Fruit fly (Drosophila melanogaster) whole organism, embryonic: ENCODE results near the gene Pstk.

ENCODE experiments used
- B-H2 ChIP-seq: fragments of 200-800 bp; sonication (Bioruptor generic); optimal IDR thresholded peaks from 2 replicates; lab custom pipeline; 2018; ENCODE audit warnings: missing biosample characterization, mild to moderate bottlenecking, missing genetic modification characterization
- CG12219 ChIP-seq: fragments of 200-800 bp; sonication (Bioruptor generic); optimal IDR thresholded peaks from 3 replicates; lab custom pipeline; 2018; ENCODE audit warnings: missing biosample characterization, mild to moderate bottlenecking, missing genetic modification characterization
- CG13424 ChIP-seq: fragments of 200-800 bp; sonication (Bioruptor generic); optimal IDR thresholded peaks from 2 replicates; lab custom pipeline; 2019; ENCODE audit warnings: missing biosample characterization, mild to moderate bottlenecking, missing genetic modification characterization, moderate library complexity
- CG14710 ChIP-seq: fragments of 200-800 bp; sonication (Bioruptor generic); optimal IDR thresholded peaks from 3 replicates; lab custom pipeline; 2019; ENCODE audit warnings: missing biosample characterization, mild to moderate bottlenecking, missing genetic modification characterization, moderate library complexity
- CG15011 ChIP-seq: fragments of 200-800 bp; sonication (Bioruptor generic); optimal IDR thresholded peaks from 3 replicates; lab custom pipeline; 2018; ENCODE audit warnings: missing biosample characterization, mild to moderate bottlenecking, missing genetic modification characterization
- CG15479 ChIP-seq: fragments of 200-800 bp; sonication (Bioruptor generic); optimal IDR thresholded peaks from 3 replicates; lab custom pipeline; 2019; ENCODE audit warnings: missing biosample characterization, mild to moderate bottlenecking, missing genetic modification characterization, moderate library complexity
- CG15514 ChIP-seq: fragments of 200-800 bp; sonication (Bioruptor generic); optimal IDR thresholded peaks from 3 replicates; lab custom pipeline; 2017; ENCODE audit warnings: missing biosample characterization, missing genetic modification characterization, mild to moderate bottlenecking, moderate library complexity, missing genetic modification reagents
- CG1603 ChIP-seq: fragments of 200-800 bp; sonication (Bioruptor generic); optimal IDR thresholded peaks from 2 replicates; lab custom pipeline; 2019; ENCODE audit warnings: missing biosample characterization, mild to moderate bottlenecking, missing genetic modification characterization, moderate library complexity
- CG2199 ChIP-seq: fragments of 200-800 bp; sonication (Bioruptor generic); IDR thresholded peaks from 3 replicates; pipeline ENCODE4 v1.3.6; 2022; ENCODE audit warnings: missing biosample characterization, missing genetic modification characterization
- CG3065 ChIP-seq: fragments of 200-800 bp; sonication (Bioruptor generic); optimal IDR thresholded peaks from 2 replicates; lab custom pipeline; 2016; ENCODE audit warnings: missing biosample characterization, missing genetic modification characterization
- CG3163 ChIP-seq: fragments of 200-800 bp; sonication (Bioruptor generic); optimal IDR thresholded peaks from 3 replicates; lab custom pipeline; 2016; ENCODE audit warnings: missing biosample characterization, missing genetic modification characterization
- CG33213 ChIP-seq: fragments of 200-800 bp; sonication (Bioruptor generic); optimal IDR thresholded peaks from 3 replicates; lab custom pipeline; 2016; ENCODE audit warnings: missing biosample characterization, missing genetic modification characterization
- CG3847 ChIP-seq: fragments of 200-800 bp; sonication (Bioruptor generic); IDR thresholded peaks from 2 replicates; pipeline ENCODE4 v1.3.6; 2022; ENCODE audit warnings: missing biosample characterization, missing genetic modification characterization
- CG43689 ChIP-seq: fragments of 200-800 bp; sonication (Bioruptor generic); IDR thresholded peaks from 2 replicates; pipeline ENCODE4 v1.3.6; 2022; ENCODE audit warnings: missing biosample characterization, missing genetic modification characterization
- CG5245 ChIP-seq: fragments of 200-800 bp; sonication (Bioruptor generic); optimal IDR thresholded peaks from 3 replicates; lab custom pipeline; 2016; ENCODE audit warnings: missing biosample characterization, missing genetic modification characterization
- CG7357 ChIP-seq: fragments of 200-800 bp; sonication (Bioruptor generic); IDR thresholded peaks from 3 replicates; pipeline ENCODE4 v1.3.6; 2022; ENCODE audit warnings: missing biosample characterization, missing genetic modification characterization
- CG8089 ChIP-seq: fragments of 200-800 bp; sonication (Bioruptor generic); optimal IDR thresholded peaks from 3 replicates; lab custom pipeline; 2016; ENCODE audit warnings: missing biosample characterization, missing genetic modification characterization
- CG8944 ChIP-seq: fragments of 200-800 bp; sonication (Bioruptor generic); optimal IDR thresholded peaks from 3 replicates; lab custom pipeline; 2016; ENCODE audit warnings: missing biosample characterization, missing genetic modification characterization
- CTCF ChIP-seq: fragments of 200-800 bp; sonication (Bioruptor generic); optimal IDR thresholded peaks from 2 replicates; lab custom pipeline; 2017; ENCODE audit warnings: missing biosample characterization, mild to moderate bottlenecking, missing genetic modification characterization, moderate library complexity
- CoRest ChIP-seq: fragments of 200-800 bp; sonication (Bioruptor generic); optimal IDR thresholded peaks from 3 replicates; lab custom pipeline; 2018; ENCODE audit warnings: missing biosample characterization, mild to moderate bottlenecking, missing genetic modification characterization, moderate library complexity
- Dek ChIP-seq: fragments of 200-800 bp; sonication (Bioruptor generic); optimal IDR thresholded peaks from 3 replicates; lab custom pipeline; 2019; ENCODE audit warnings: missing biosample characterization, mild to moderate bottlenecking, missing genetic modification characterization, moderate library complexity
- E2f2 ChIP-seq: fragments of 200-800 bp; sonication (Bioruptor generic); IDR thresholded peaks from 2 replicates; pipeline ENCODE4 v1.3.6; 2022; ENCODE audit warnings: missing biosample characterization, missing genetic modification characterization
- Elba2 ChIP-seq: fragments of 200-800 bp; sonication (Bioruptor generic); optimal IDR thresholded peaks from 3 replicates; lab custom pipeline; 2016; ENCODE audit warnings: missing biosample characterization, missing genetic modification characterization
- Ets97D ChIP-seq: fragments of 200-800 bp; sonication (Bioruptor generic); optimal IDR thresholded peaks from 3 replicates; lab custom pipeline; 2016; ENCODE audit warnings: missing biosample characterization, missing genetic modification characterization
- Fer1 ChIP-seq: fragments of 200-800 bp; sonication (Bioruptor generic); optimal IDR thresholded peaks from 2 replicates; lab custom pipeline; 2017; ENCODE audit warnings: missing biosample characterization, mild to moderate bottlenecking, missing genetic modification characterization
- HLHmδ ChIP-seq: fragments of 200-800 bp; sonication (Bioruptor generic); optimal IDR thresholded peaks from 2 replicates; lab custom pipeline; 2018; ENCODE audit warnings: missing biosample characterization, mild to moderate bottlenecking, missing genetic modification characterization, moderate library complexity
- Hey ChIP-seq: fragments of 200-800 bp; sonication (Bioruptor generic); optimal IDR thresholded peaks from 3 replicates; lab custom pipeline; 2018; ENCODE audit warnings: missing biosample characterization, mild to moderate bottlenecking, missing genetic modification characterization
- Hr51 ChIP-seq, 2 experiments: fragments of 200-800 bp; sonication (Bioruptor generic); optimal IDR thresholded peaks; 2 replicates in 1 of 2; 3 replicates in 1 of 2; lab custom pipeline; 2016 to 2018; ENCODE audit warnings: missing biosample characterization in 2 of 2, missing genetic modification characterization in 2 of 2, mild to moderate bottlenecking in 1 of 2, moderate library complexity in 1 of 2
- MTF-1 ChIP-seq: fragments of 200-800 bp; sonication (Bioruptor generic); optimal IDR thresholded peaks from 2 replicates; lab custom pipeline; 2018; ENCODE audit warnings: missing biosample characterization, mild to moderate bottlenecking, missing genetic modification characterization, borderline replicate concordance
- Opbp ChIP-seq: fragments of 200-800 bp; sonication (Bioruptor generic); IDR thresholded peaks from 3 replicates; pipeline ENCODE4 v1.3.6; 2022; ENCODE audit warnings: missing biosample characterization, missing genetic modification characterization; ENCODE audit not compliant: partially characterized antibody
- Sry-δ ChIP-seq: fragments of 200-800 bp; sonication (Bioruptor generic); optimal IDR thresholded peaks from 2 replicates; lab custom pipeline; 2016; ENCODE audit warnings: missing biosample characterization, missing genetic modification characterization
- Xrp1 ChIP-seq: fragments of 200-800 bp; sonication (Bioruptor generic); IDR thresholded peaks from 2 replicates; pipeline ENCODE4 v1.3.6; 2022; ENCODE audit warnings: missing biosample characterization, missing genetic modification characterization
- ato ChIP-seq: fragments of 200-800 bp; sonication (Bioruptor generic); IDR thresholded peaks from 2 replicates; pipeline ENCODE4 v1.3.6; 2022; ENCODE audit warnings: missing biosample characterization, missing genetic modification characterization; ENCODE audit not compliant: partially characterized antibody
- caup ChIP-seq: fragments of 200-800 bp; sonication (Bioruptor generic); optimal IDR thresholded peaks from 3 replicates; lab custom pipeline; 2017; ENCODE audit warnings: missing biosample characterization, mild to moderate bottlenecking, missing genetic modification characterization, moderate library complexity; ENCODE audit not compliant: severe bottlenecking
- cg ChIP-seq: fragments of 200-800 bp; sonication (Bioruptor generic); optimal IDR thresholded peaks from 3 replicates; lab custom pipeline; 2019; ENCODE audit warnings: missing biosample characterization, mild to moderate bottlenecking, missing genetic modification characterization, moderate library complexity
- gsb ChIP-seq: fragments of 200-800 bp; sonication (Bioruptor generic); IDR thresholded peaks from 2 replicates; pipeline ENCODE4 v1.3.6; 2022; ENCODE audit warnings: missing biosample characterization, missing genetic modification characterization
- gt ChIP-seq: fragments of 200-800 bp; sonication (Bioruptor generic); IDR thresholded peaks from 2 replicates; pipeline ENCODE4 v1.3.6; 2022; ENCODE audit warnings: missing biosample characterization, missing genetic modification characterization
- kni ChIP-seq: fragments of 200-800 bp; sonication (Bioruptor generic); optimal IDR thresholded peaks from 3 replicates; lab custom pipeline; 2017; ENCODE audit warnings: mild to moderate bottlenecking, missing biosample characterization, missing genetic modification reagents, missing genetic modification characterization
- nom ChIP-seq: fragments of 200-800 bp; sonication (Bioruptor generic); optimal IDR thresholded peaks from 2 replicates; lab custom pipeline; 2017; ENCODE audit warnings: missing biosample characterization, missing genetic modification characterization, mild to moderate bottlenecking, moderate library complexity, missing genetic modification reagents
- p53 ChIP-seq: fragments of 200-800 bp; sonication (Bioruptor generic); optimal IDR thresholded peaks from 2 replicates; lab custom pipeline; 2016; ENCODE audit warnings: missing biosample characterization, missing genetic modification characterization
- phol ChIP-seq: fragments of 200-800 bp; sonication (Bioruptor generic); optimal IDR thresholded peaks from 3 replicates; lab custom pipeline; 2018; ENCODE audit warnings: missing biosample characterization, mild to moderate bottlenecking, missing genetic modification characterization, moderate library complexity
- pita ChIP-seq: fragments of 200-800 bp; sonication (Bioruptor generic); optimal IDR thresholded peaks from 2 replicates; lab custom pipeline; 2017; ENCODE audit warnings: missing biosample characterization, mild to moderate bottlenecking, missing genetic modification characterization
- sens ChIP-seq: fragments of 200-800 bp; sonication (Bioruptor generic); peaks from one replicate; lab custom pipeline; 2016; ENCODE audit warnings: missing biosample characterization, missing genetic modification characterization
- slbo ChIP-seq: fragments of 200-800 bp; sonication (Bioruptor generic); IDR thresholded peaks from 2 replicates; pipeline ENCODE4 v1.3.6; 2022; ENCODE audit warnings: missing biosample characterization, missing genetic modification characterization
- tup ChIP-seq: fragments of 200-800 bp; sonication (Bioruptor generic); optimal IDR thresholded peaks from 2 replicates; lab custom pipeline; 2016; ENCODE audit warnings: missing biosample characterization, mild to moderate bottlenecking, missing genetic modification characterization, moderate library complexity
- unc-4 ChIP-seq: fragments of 200-800 bp; sonication (Bioruptor generic); IDR thresholded peaks from 2 replicates; pipeline ENCODE4 v1.3.6; 2022; ENCODE audit warnings: missing biosample characterization, missing genetic modification characterization; ENCODE audit not compliant: partially characterized antibody
- unpg ChIP-seq: fragments of 200-800 bp; sonication (Bioruptor generic); optimal IDR thresholded peaks from 3 replicates; lab custom pipeline; 2018; ENCODE audit warnings: missing biosample characterization, mild to moderate bottlenecking, missing genetic modification characterization, moderate library complexity
- vvl ChIP-seq: fragments of 200-800 bp; sonication (Bioruptor generic); IDR thresholded peaks from 2 replicates; pipeline ENCODE4 v1.3.6; 2022; ENCODE audit warnings: missing biosample characterization, missing genetic modification characterization

Pstk gene

DNA sequence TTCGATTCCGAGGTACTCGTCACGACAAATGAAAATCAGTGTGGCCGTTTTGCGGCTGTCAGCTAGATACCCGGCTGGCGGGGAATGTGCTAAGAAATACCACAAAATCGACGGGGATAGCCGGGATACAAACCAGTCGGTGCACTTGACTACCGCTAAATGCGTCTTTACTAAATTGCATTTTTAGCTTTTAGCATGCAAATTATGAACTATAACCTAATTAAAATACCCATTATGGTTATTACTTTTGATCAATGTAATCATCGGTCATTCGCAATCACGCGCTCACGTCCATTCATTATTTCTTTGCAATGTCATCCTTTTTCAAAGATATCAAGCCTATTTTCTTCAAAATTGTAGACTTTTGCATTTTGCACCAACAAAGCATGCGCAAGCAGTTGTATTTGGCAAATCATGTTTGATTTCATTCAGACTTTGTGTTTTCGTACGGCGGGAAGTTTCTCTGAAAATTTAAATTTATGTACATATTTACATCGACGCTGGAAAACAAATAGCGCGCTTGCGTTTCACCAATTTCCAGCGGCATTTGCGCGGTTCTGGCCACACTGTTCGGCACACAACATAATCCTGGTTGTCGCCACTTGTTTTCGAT is 20.1 kb upstream of the Pstk start, which contains the start of gene Rcd-1 (continued):
- TF ChIP-seq CG14710 (tag; lab: Kevin White, UChicago) (peak; percentile 44), CG3163 (GFP tag; lab: Kevin White, UChicago) (no peak), CTCF (GFP tag; lab: Kevin White, UChicago) (peak; percentile 43), Dek (tag; lab: Kevin White, UChicago) (no peak), CG7357 (GFP tag; lab: Robert Waterston, UW) (no peak), MTF-1 (GFP tag; lab: Kevin White, UChicago) (no peak), CG3065 (GFP tag; lab: Kevin White, UChicago) (no peak), Sry-δ (GFP tag; lab: Kevin White, UChicago) (peak; percentile 50), CG43689 (GFP tag; lab: Robert Waterston, UW) (no peak), gt (GFP tag; lab: Robert Waterston, UW) (no peak), caup (GFP tag; lab: Kevin White, UChicago) (no peak), CG1603 (tag; lab: Kevin White, UChicago) (peak; percentile 68), CG15514 (peak; percentile 36), CG15011 (no peak), kni (peak; percentile 2), CoRest (tag; lab: Kevin White, UChicago) (peak; percentile 29), ato (GFP tag; lab: Robert Waterston, UW) (no peak), HLHmδ (GFP tag; lab: Kevin White, UChicago) (peak; percentile 34), nom (GFP tag; lab: Kevin White, UChicago) (peak; percentile 11), p53 (GFP tag; lab: Kevin White, UChicago) (no peak), vvl (GFP tag; lab: Robert Waterston, UW) (peak; percentile 49; the same call in 1 of the 2 replicates), B-H2 (no peak), Ets97D (GFP tag; lab: Kevin White, UChicago) (peak; percentile 37), CG12219 (GFP tag; lab: Kevin White, UChicago) (no peak), Opbp (GFP tag; lab: Robert Waterston, UW) (0 out of 3 replicates have a peak, but pooled peaks have one; percentile 4), CG3847 (GFP tag; lab: Robert Waterston, UW) (peak; percentile 15; the same call in 1 of the 2 replicates), pita (GFP tag; lab: Kevin White, UChicago) (peak; percentile 79), CG8944 (no peak), Hey (tag; lab: Kevin White, UChicago) (no peak), gsb (GFP tag; lab: Robert Waterston, UW) (no peak), unpg (no peak), E2f2 (GFP tag; lab: Robert Waterston, UW) (peak; percentile 57), slbo (GFP tag; lab: Robert Waterston, UW) (peak; percentile 22; the same call in 1 of the 2 replicates), CG2199 (GFP tag; lab: Robert Waterston, UW) (no peak), CG8089 (GFP tag; lab: Kevin White, UChicago) (no peak), CG15479 (GFP tag; lab: Kevin White, UChicago) (no peak), sens (GFP tag; lab: Kevin White, UChicago) (peak; percentile 66), CG33213 (GFP tag; lab: Kevin White, UChicago) (peak; percentile 24), Hr51 (GFP tag; optimal IDR thresholded peaks at IDR 0.05; lab: Kevin White, UChicago) (no peak), phol (tag; lab: Kevin White, UChicago) (peak; percentile 16), Fer1 (GFP tag; lab: Kevin White, UChicago) (no peak), Xrp1 (GFP tag; lab: Robert Waterston, UW) (no peak), unc-4 (no peak), CG13424 (tag; lab: Kevin White, UChicago) (no peak), CG5245 (no peak), tup (GFP tag; lab: Kevin White, UChicago) (no peak), cg (no peak), Elba2 (no peak)
